Worm (Caenorhabditis elegans): ENCODE measurements around the gene rfc-1.

The rfc-1 gene

DNA sequence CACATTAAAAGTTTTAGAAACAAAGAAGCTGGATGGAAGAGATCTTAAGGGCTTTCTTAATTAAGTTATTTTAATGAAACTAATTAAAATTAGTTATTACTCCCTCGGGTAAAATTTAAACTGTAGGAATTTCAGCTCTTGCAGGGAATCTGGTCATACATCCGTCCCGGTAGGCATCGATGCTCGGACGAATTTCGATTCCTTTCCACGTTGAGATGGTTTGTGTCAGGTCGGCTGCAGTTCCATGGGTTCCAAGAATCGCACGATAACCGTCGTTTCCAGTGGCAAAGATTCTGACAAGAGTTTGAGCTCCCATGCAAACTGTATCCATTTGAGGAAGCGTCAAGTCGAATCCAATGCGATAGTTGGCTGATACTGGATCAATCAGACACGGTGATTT, 35.0 kb downstream of the rfc-1 start:
- TF ChIP-seq nhr-28 (tag; optimal IDR thresholded peaks at IDR 0.05): no peak

DNA sequence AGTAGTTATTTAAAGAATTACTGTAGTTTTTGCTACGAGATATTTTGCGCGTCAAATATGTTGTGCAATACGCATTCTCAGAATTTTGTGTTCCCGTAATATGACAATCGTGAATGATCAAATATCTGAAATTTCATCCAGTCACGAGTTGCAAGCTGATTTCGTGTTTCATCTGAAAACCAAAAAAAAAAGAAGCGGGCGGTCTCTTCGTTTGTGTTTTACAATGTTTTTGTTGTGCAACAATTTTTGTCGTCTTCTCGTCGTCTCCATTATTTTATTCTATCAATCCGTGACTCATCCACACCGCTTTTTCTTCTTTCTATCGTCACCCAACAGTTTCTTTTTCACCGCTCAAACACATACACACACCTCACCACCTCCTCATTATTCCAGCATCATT, 36.1 kb downstream of the rfc-1 start, which contains the start of gene R11H6.4:
TSS of gene R11H6.4 (plus strand) at position 301 of the 400 bp plus-strand sequence.
- TF ChIP-seq hmg-11 (tag; optimal IDR thresholded peaks at IDR 0.05): no peak
- TF ChIP-seq unc-39 (tag; optimal IDR thresholded peaks at IDR 0.05): no peak
- no peak for TF ChIP-seq nhr-76 (tag; optimal IDR thresholded peaks at IDR 0.05)

DNA sequence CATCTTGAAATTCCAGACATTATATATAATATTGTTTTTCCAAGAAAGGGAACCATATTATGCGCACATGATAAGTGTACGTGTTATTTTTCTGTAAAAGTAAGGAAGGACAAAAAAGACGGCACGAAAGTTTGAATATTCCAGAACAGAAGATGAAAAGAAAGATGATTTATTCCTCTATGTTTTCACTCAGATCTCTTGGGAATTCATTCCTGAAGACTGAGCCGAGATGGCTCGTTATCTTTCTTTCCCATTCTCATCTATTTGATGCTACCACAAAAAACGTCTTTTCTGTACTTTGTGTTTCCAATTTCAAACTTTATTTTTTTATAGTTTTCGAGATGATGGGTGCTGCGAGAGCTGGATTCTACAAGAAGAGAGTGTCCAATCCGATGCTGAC, 42.0 kb downstream of the rfc-1 start:
- TF ChIP-seq elt-1 (tag; optimal IDR thresholded peaks at IDR 0.05) (peak; percentile 66), ztf-11 (tag; optimal IDR thresholded peaks at IDR 0.05) (no peak), unc-39 (tag; optimal IDR thresholded peaks at IDR 0.05) (no peak)

DNA sequence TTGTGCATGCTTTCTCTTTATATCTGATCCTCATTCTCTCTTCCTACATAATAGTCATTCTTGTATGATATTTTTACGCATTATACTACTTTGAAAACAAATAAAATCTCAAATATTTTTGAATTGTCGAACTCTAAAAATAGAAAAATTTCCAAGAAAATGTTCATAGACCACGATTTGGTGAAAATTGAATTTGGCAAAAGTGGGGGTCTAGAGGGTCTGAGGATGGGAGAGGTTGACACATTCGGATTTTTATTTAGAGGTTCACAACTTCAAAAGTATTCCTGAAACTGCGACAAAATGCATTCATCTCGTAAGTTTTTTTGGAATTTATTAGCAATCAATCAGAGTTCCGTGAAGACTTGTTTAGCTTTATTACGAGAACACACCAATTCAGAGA, 45.8 kb downstream of the rfc-1 start, which contains the start of gene glb-22:
TSS of gene glb-22 (plus strand) at position 301 of the 400 bp plus-strand sequence.
- TF ChIP-seq nhr-12 (tag; optimal IDR thresholded peaks at IDR 0.05): no peak
- no peak for TF ChIP-seq mdl-1 (tag; optimal IDR thresholded peaks at IDR 0.05)
- TF ChIP-seq ceh-16 (tag; optimal IDR thresholded peaks at IDR 0.05): no peak
- no peak for TF ChIP-seq nhr-11 (tag; optimal IDR thresholded peaks at IDR 0.05)
- TF ChIP-seq nhr-76 (tag; optimal IDR thresholded peaks at IDR 0.05): no peak
- no peak for TF ChIP-seq fos-1 (tag; optimal IDR thresholded peaks at IDR 0.05)
- TF ChIP-seq nhr-67 (tag; optimal IDR thresholded peaks at IDR 0.05): no peak

DNA sequence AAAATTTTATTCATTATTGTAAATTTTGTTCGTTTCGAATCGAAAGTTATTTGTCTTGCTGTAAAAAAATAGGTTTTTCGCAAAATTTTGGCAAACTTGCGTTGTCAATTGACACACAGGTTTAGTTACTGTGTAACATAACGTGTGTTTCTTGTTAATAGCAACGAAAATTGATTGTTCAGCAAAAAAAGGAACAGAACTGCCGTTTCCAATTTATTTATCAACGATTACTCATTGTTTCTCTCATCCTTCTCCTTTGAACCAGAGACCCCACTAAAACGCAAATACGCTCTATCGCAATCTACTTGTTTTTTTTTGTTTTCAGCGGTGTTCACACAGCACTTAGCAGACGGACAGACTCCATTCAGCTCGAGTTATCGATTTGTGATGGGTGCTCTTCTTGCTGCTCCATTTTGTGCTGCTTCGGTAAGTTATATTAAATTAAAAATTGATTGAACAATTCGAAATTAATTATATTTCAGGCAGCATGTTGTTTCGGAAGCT, 48.0 kb downstream of the rfc-1 start, which contains the start of gene R11H6.2:
TSS of gene R11H6.2 (plus strand) at position 326 of the 504 bp plus-strand sequence.
- TF ChIP-seq eor-1 (tag; optimal IDR thresholded peaks at IDR 0.05) (no peak), nhr-76 (tag; optimal IDR thresholded peaks at IDR 0.05) (no peak), nhr-23 (tag; optimal IDR thresholded peaks at IDR 0.05) (no peak), ceh-82 (tag; optimal IDR thresholded peaks at IDR 0.05) (no peak), snpc-4 (tag; optimal IDR thresholded peaks at IDR 0.05) (peak; percentile 51), jun-1 (tag; optimal IDR thresholded peaks at IDR 0.05) (no peak), mml-1 (tag; optimal IDR thresholded peaks at IDR 0.05) (no peak), unc-39 (tag; optimal IDR thresholded peaks at IDR 0.05) (no peak), elt-1 (tag; optimal IDR thresholded peaks at IDR 0.05) (no peak), nhr-77 (tag; optimal IDR thresholded peaks at IDR 0.05) (no peak), unc-62 (GFP tag; optimal IDR thresholded peaks at IDR 0.05) (no peak), egl-5 (tag; optimal IDR thresholded peaks at IDR 0.05) (peak; percentile 5), nhr-12 (tag; optimal IDR thresholded peaks at IDR 0.05) (no peak), lin-15B (tag; optimal IDR thresholded peaks at IDR 0.05) (peak; percentile 65), ztf-4 (tag; optimal IDR thresholded peaks at IDR 0.05) (no peak), ama-1 (optimal IDR thresholded peaks at IDR 0.05) (no peak), nhr-43 (tag; optimal IDR thresholded peaks at IDR 0.05; ENCODE audit: poor library complexity, severe bottlenecking) (no peak), R02D3.7 (tag; optimal IDR thresholded peaks at IDR 0.05) (no peak), fkh-10 (GFP tag; optimal IDR thresholded peaks at IDR 0.05) (no peak), nhr-67 (tag; optimal IDR thresholded peaks at IDR 0.05) (no peak), ceh-28 (tag; optimal IDR thresholded peaks at IDR 0.05) (no peak), elt-2 (tag; optimal IDR thresholded peaks at IDR 0.05) (peak; percentile 16), daf-12 (tag; optimal IDR thresholded peaks at IDR 0.05) (no peak), ceh-9 (tag; optimal IDR thresholded peaks at IDR 0.05) (no peak), sea-2 (GFP tag; optimal IDR thresholded peaks at IDR 0.05) (no peak), tbx-2 (tag; optimal IDR thresholded peaks at IDR 0.05) (no peak), aly-2 (tag; optimal IDR thresholded peaks at IDR 0.05) (no peak), nhr-25 (tag; optimal IDR thresholded peaks at IDR 0.05) (peak; percentile 37), nhr-28 (tag; optimal IDR thresholded peaks at IDR 0.05) (no peak), lin-39 (tag; optimal IDR thresholded peaks at IDR 0.05) (peak; percentile 31), skn-1 (tag; optimal IDR thresholded peaks at IDR 0.05) (no peak), fkh-2 (tag; optimal IDR thresholded peaks at IDR 0.05) (no peak), zag-1 (tag; optimal IDR thresholded peaks at IDR 0.05) (no peak), egl-27 (tag; optimal IDR thresholded peaks at IDR 0.05) (no peak), nfya-1 (tag; optimal IDR thresholded peaks at IDR 0.05; ENCODE audit: insufficient read depth) (peak; percentile 44), nhr-237 (tag; optimal IDR thresholded peaks at IDR 0.05) (no peak), fos-1 (tag; optimal IDR thresholded peaks at IDR 0.05) (no peak), ceh-16 (tag; optimal IDR thresholded peaks at IDR 0.05) (no peak), elt-3 (tag; optimal IDR thresholded peaks at IDR 0.05) (no peak), ztf-11 (tag; optimal IDR thresholded peaks at IDR 0.05) (no peak), pqm-1 (tag; optimal IDR thresholded peaks at IDR 0.05) (peak; percentile 16), mdl-1 (tag; optimal IDR thresholded peaks at IDR 0.05) (no peak), nhr-11 (tag; optimal IDR thresholded peaks at IDR 0.05) (no peak), pha-4 (tag; optimal IDR thresholded peaks at IDR 0.05) (no peak)

Data from whole organism, L3 larva.